Fruit fly (Drosophila melanogaster): ENCODE measurements around the gene LysE.

The LysE gene

dm6 chr3L:1247627-1248295 lies 35.1 kb downstream of the LysE start, which contains the start of the genes Psf1 and Sac1 (continued):
- TF ChIP-seq CG2889 (GFP tag; IDR thresholded peaks at IDR 0.05), result no peak
- peak; percentile 4 for TF ChIP-seq pb (GFP tag; optimal IDR thresholded peaks at IDR 0.05)
- no peak for TF ChIP-seq CG11398 (GFP tag; optimal IDR thresholded peaks at IDR 0.05)
- TF ChIP-seq pum (GFP tag; optimal IDR thresholded peaks at IDR 0.05), result peak; percentile 58
- TF ChIP-seq CG15269 (tag; optimal IDR thresholded peaks at IDR 0.05), result no peak
- peak; percentile 64 for TF ChIP-seq CG12391 (tag; optimal IDR thresholded peaks at IDR 0.05)
- TF ChIP-seq CG6791 (GFP tag; IDR thresholded peaks at IDR 0.05; ENCODE audit: partially characterized antibody), result peak; percentile 76
- TF ChIP-seq Hr78 (GFP tag; optimal IDR thresholded peaks at IDR 0.05), result no peak
- peak; percentile 7 for TF ChIP-seq crc (GFP tag; optimal IDR thresholded peaks at IDR 0.05)
- TF ChIP-seq scrt (GFP tag; optimal IDR thresholded peaks at IDR 0.05), result no peak
- no peak for TF ChIP-seq tap (tag; optimal IDR thresholded peaks at IDR 0.05)
- peak; percentile 71 for TF ChIP-seq CG1603 (tag; optimal IDR thresholded peaks at IDR 0.05)
- TF ChIP-seq corto (GFP tag; optimal IDR thresholded peaks at IDR 0.05), result no peak
- TF ChIP-seq bbx (GFP tag; IDR thresholded peaks at IDR 0.05; ENCODE audit: partially characterized antibody), result peak; percentile 68
- peak; percentile 80 for TF ChIP-seq nmo (GFP tag; optimal IDR thresholded peaks at IDR 0.05)
- TF ChIP-seq zf30C (GFP tag; optimal IDR thresholded peaks at IDR 0.05), result no peak
- peak; percentile 62 for TF ChIP-seq E2f1 (GFP tag; IDR thresholded peaks at IDR 0.05)
- TF ChIP-seq CG6254 (GFP tag; optimal IDR thresholded peaks at IDR 0.05), result no peak
- TF ChIP-seq dan (GFP tag; IDR thresholded peaks at IDR 0.05), result no peak
- no peak for TF ChIP-seq CG4707 (GFP tag; optimal IDR thresholded peaks at IDR 0.05)
- TF ChIP-seq Dad (GFP tag; optimal IDR thresholded peaks at IDR 0.05), result peak; percentile 46
- TF ChIP-seq Antp (GFP tag; optimal IDR thresholded peaks at IDR 0.05), result peak; percentile 72
- 0 out of 2 replicates have a peak, but pooled peaks have one; percentile 15 for TF ChIP-seq E2f2 (GFP tag; IDR thresholded peaks at IDR 0.05)
- TF ChIP-seq insv (GFP tag; optimal IDR thresholded peaks at IDR 0.05), result peak in 1 of 2 experiments; percentile 27
- TF ChIP-seq NFAT (GFP tag; IDR thresholded peaks at IDR 0.05), result peak; percentile 43; the same call in 1 of the 2 replicates
- TF ChIP-seq sr (GFP tag; IDR thresholded peaks at IDR 0.05), result no peak
- no peak for TF ChIP-seq CG5953 (GFP tag; IDR thresholded peaks at IDR 0.05)
- TF ChIP-seq gem (tag; optimal IDR thresholded peaks at IDR 0.05), result no peak
- TF ChIP-seq Doc2 (GFP tag; IDR thresholded peaks at IDR 0.05), result no peak
- no peak for TF ChIP-seq Dfd (GFP tag; optimal IDR thresholded peaks at IDR 0.05)
- TF ChIP-seq ara (GFP tag; IDR thresholded peaks at IDR 0.05), result no peak
- peak; percentile 79 for TF ChIP-seq CG17385 (GFP tag; optimal IDR thresholded peaks at IDR 0.05)
- TF ChIP-seq CG9609 (GFP tag; optimal IDR thresholded peaks at IDR 0.05), result peak; percentile 36
- TF ChIP-seq z (GFP tag; IDR thresholded peaks at IDR 0.05), result no peak
- TF ChIP-seq D19B (GFP tag; optimal IDR thresholded peaks at IDR 0.05), result no peak
- peak; percentile 87 for TF ChIP-seq sens (GFP tag)
- peak; percentile 50 for TF ChIP-seq CG9437 (GFP tag; optimal IDR thresholded peaks at IDR 0.05)
- TF ChIP-seq Hr39 (optimal IDR thresholded peaks at IDR 0.05), result no peak
- TF ChIP-seq ac (GFP tag; optimal IDR thresholded peaks at IDR 0.05), result no peak
- peak; percentile 83 for TF ChIP-seq amos (GFP tag; IDR thresholded peaks at IDR 0.05; ENCODE audit: partially characterized antibody)
- no peak for TF ChIP-seq sens-2 (GFP tag; IDR thresholded peaks at IDR 0.05)
- TF ChIP-seq ranshi (GFP tag; IDR thresholded peaks at IDR 0.05), result no peak
- TF ChIP-seq mam (GFP tag; optimal IDR thresholded peaks at IDR 0.05), result peak; percentile 68
- no peak; the same call in 1 of the 2 replicates for TF ChIP-seq sob (GFP tag; IDR thresholded peaks at IDR 0.05)
- 0 out of 3 replicates have a peak, but pooled peaks have one; percentile 27 for TF ChIP-seq ci (GFP tag; IDR thresholded peaks at IDR 0.05)
- TF ChIP-seq CG32767 (GFP tag; IDR thresholded peaks at IDR 0.05), result no peak
- no peak for TF ChIP-seq toy (GFP tag; IDR thresholded peaks at IDR 0.05)
- TF ChIP-seq CG18764 (GFP tag; optimal IDR thresholded peaks at IDR 0.05), result peak; percentile 40
- TF ChIP-seq bowl (GFP tag; IDR thresholded peaks at IDR 0.05), result no peak
- no peak for TF ChIP-seq fd3F (GFP tag; optimal IDR thresholded peaks at IDR 0.05)
- TF ChIP-seq bab2 (GFP tag; optimal IDR thresholded peaks at IDR 0.05), result peak; percentile 73
